Fruit fly (Drosophila melanogaster): ENCODE results near the gene Bx.

DNA sequence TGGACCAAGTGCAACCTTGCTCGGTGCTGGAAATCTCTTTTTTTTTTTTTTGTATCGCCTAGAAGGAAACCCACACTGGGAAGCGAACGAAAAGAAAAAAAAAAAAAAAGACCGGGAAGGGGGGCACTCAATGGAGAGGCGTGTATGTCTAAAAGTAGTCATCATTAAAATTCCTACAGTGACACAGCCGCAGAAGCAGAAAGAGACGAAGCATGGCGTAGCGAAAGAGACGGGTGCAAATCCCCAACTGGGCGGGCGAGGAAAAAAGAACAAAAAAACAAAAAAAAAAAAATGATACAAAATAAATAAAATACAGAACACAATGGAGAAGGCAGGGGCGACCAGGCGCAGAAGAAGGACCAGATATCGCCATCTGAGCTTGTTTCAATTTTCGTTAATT, 29.5 kb downstream of the Bx start:
- TF ChIP-seq pan (optimal IDR thresholded peaks at IDR 0.05) (no peak), CG8478 (optimal IDR thresholded peaks at IDR 0.05) (no peak), Dll (optimal IDR thresholded peaks at IDR 0.05) (no peak), EcR (GFP tag; optimal IDR thresholded peaks at IDR 0.05) (no peak), usp (GFP tag; optimal IDR thresholded peaks at IDR 0.05) (no peak)

All from whole organism.